Worm (Caenorhabditis elegans) whole organism, L1 larva: ENCODE data around the gene Y5F2A.4.

ENCODE experiments used
- C16A3.4 ChIP-seq: fragments of 150-350 bp; optimal IDR thresholded peaks from 2 replicates; lab custom pipeline; 2014; ENCODE audit warnings: missing biosample characterization, missing genetic modification characterization
- C34B4.2 ChIP-seq: sonication (generic microtip); optimal IDR thresholded peaks from 2 replicates; lab custom pipeline; 2017; ENCODE audit warnings: mild to moderate bottlenecking, missing genetic modification characterization, missing compliant biosample characterization
- F16B12.6 ChIP-seq: fragments of 150-350 bp; optimal IDR thresholded peaks from 2 replicates; lab custom pipeline; 2014; ENCODE audit warnings: missing biosample characterization, missing genetic modification characterization
- Y116A8C.19 ChIP-seq: sonication (generic microtip); optimal IDR thresholded peaks from 2 replicates; lab custom pipeline; 2016; ENCODE audit warnings: missing compliant biosample characterization, missing genetic modification characterization, borderline replicate concordance
- ama-1 ChIP-seq: fragments of 150-350 bp; optimal IDR thresholded peaks from 2 replicates; lab custom pipeline; 2014
- blmp-1 ChIP-seq: fragments of 150-350 bp; optimal IDR thresholded peaks from 2 replicates; lab custom pipeline; 2014; ENCODE audit warnings: missing biosample characterization, missing genetic modification characterization
- ceh-63 ChIP-seq: fragments of 200-800 bp; sonication (Bioruptor generic); optimal IDR thresholded peaks from 2 replicates; lab custom pipeline; 2018; ENCODE audit warnings: mild to moderate bottlenecking, missing genetic modification characterization, missing compliant biosample characterization
- ceh-8 ChIP-seq: fragments of 200-800 bp; sonication (Bioruptor generic); optimal IDR thresholded peaks from 2 replicates; lab custom pipeline; 2018; ENCODE audit warnings: mild to moderate bottlenecking, missing genetic modification characterization, moderate library complexity, missing compliant biosample characterization
- ceh-82 ChIP-seq, 3 experiments: fragments of 150-350 bp in 1 of 3; sonication (generic microtip) in 2 of 3; optimal IDR thresholded peaks; 2 replicates each; lab custom pipeline; 2014 to 2017; ENCODE audit warnings: missing biosample characterization in 3 of 3, missing genetic modification characterization in 3 of 3
- ceh-88 ChIP-seq: fragments of 200-800 bp; sonication (Bioruptor generic); IDR thresholded peaks from 2 replicates; pipeline ENCODE4 v1.3.6; 2022; ENCODE audit warnings: missing genetic modification characterization, missing compliant biosample characterization
- ces-1 ChIP-seq: fragments of 150-350 bp; optimal IDR thresholded peaks from 2 replicates; lab custom pipeline; 2014; ENCODE audit warnings: missing biosample characterization, missing genetic modification reagents, missing genetic modification characterization
- dpl-1 ChIP-seq, 3 experiments: fragments of 150-350 bp in 2 of 3; sonication (generic microtip) in 1 of 3; optimal IDR thresholded peaks; 2 replicates each; lab custom pipeline; 2014 to 2017; ENCODE audit warnings: missing biosample characterization in 3 of 3, missing genetic modification characterization in 3 of 3, missing genetic modification reagents in 3 of 3
- dsc-1 ChIP-seq: sonication (generic microtip); optimal IDR thresholded peaks from 2 replicates; lab custom pipeline; 2016; ENCODE audit warnings: mild to moderate bottlenecking, missing genetic modification characterization, missing compliant biosample characterization
- efl-3 ChIP-seq: fragments of 200-800 bp; sonication (Bioruptor generic); optimal IDR thresholded peaks from 2 replicates; lab custom pipeline; 2018; ENCODE audit warnings: mild to moderate bottlenecking, missing genetic modification characterization, missing compliant biosample characterization
- egl-13 ChIP-seq: sonication (generic microtip); optimal IDR thresholded peaks from 2 replicates; lab custom pipeline; 2016; ENCODE audit warnings: missing genotype, missing genetic modification reagents, missing genetic modification characterization, missing compliant biosample characterization
- elt-3 ChIP-seq, 6 experiments: fragments of 150-350 bp in 1 of 6; sonication (generic microtip); optimal IDR thresholded peaks; 2 replicates each; lab custom pipeline; 2017 to 2018; ENCODE audit warnings: missing biosample characterization in 6 of 6, missing genetic modification characterization in 6 of 6, inconsistent platforms in 1 of 6
- fkh-4 ChIP-seq: sonication (generic microtip); optimal IDR thresholded peaks from 2 replicates; lab custom pipeline; 2016; ENCODE audit warnings: missing compliant biosample characterization, missing genetic modification characterization, borderline replicate concordance
- fkh-8 ChIP-seq: sonication (generic microtip); optimal IDR thresholded peaks from 2 replicates; lab custom pipeline; 2016; ENCODE audit warnings: mild to moderate bottlenecking, missing genetic modification characterization, missing compliant biosample characterization
- fos-1 ChIP-seq: fragments of 150-350 bp; optimal IDR thresholded peaks from 2 replicates; lab custom pipeline; 2014; ENCODE audit warnings: missing biosample characterization, missing genetic modification characterization
- irx-1 ChIP-seq: sonication (generic microtip); optimal IDR thresholded peaks from 2 replicates; lab custom pipeline; 2016; ENCODE audit warnings: missing genetic modification characterization, missing compliant biosample characterization
- lin-13 ChIP-seq: fragments of 150-350 bp; optimal IDR thresholded peaks from 2 replicates; lab custom pipeline; 2014; ENCODE audit warnings: missing biosample characterization, missing genetic modification reagents, missing genetic modification characterization
- lin-15B ChIP-seq: fragments of 150-350 bp; sonication (generic microtip); optimal IDR thresholded peaks from 3 replicates; lab custom pipeline; 2014; ENCODE audit warnings: missing biosample characterization, missing genetic modification characterization
- lin-35 ChIP-seq, 2 experiments: fragments of 150-350 bp; optimal IDR thresholded peaks; 2 replicates each; lab custom pipeline; 2014; ENCODE audit warnings: missing biosample characterization in 2 of 2, missing genetic modification characterization in 2 of 2, missing genetic modification reagents in 2 of 2
- lir-3 ChIP-seq: sonication (generic microtip); optimal IDR thresholded peaks from 2 replicates; lab custom pipeline; 2016; ENCODE audit warnings: mild to moderate bottlenecking, missing genetic modification characterization, moderate library complexity, missing compliant biosample characterization; ENCODE audit not compliant: poor library complexity
- lsy-2 ChIP-seq, 2 experiments: fragments of 150-350 bp; optimal IDR thresholded peaks; 2 replicates each; lab custom pipeline; 2014; ENCODE audit warnings: missing biosample characterization in 2 of 2, missing genetic modification characterization in 2 of 2
- mdl-1 ChIP-seq, 2 experiments: fragments of 150-350 bp; optimal IDR thresholded peaks; 2 replicates each; lab custom pipeline; 2014 to 2017; ENCODE audit warnings: missing biosample characterization in 2 of 2, missing genetic modification characterization in 2 of 2, inconsistent platforms in 1 of 2
- mef-2 ChIP-seq: fragments of 150-350 bp; optimal IDR thresholded peaks from 2 replicates; lab custom pipeline; 2014; ENCODE audit warnings: missing biosample characterization, missing genetic modification characterization
- mep-1 ChIP-seq: fragments of 150-350 bp; optimal IDR thresholded peaks from 2 replicates; lab custom pipeline; 2014; ENCODE audit warnings: missing biosample characterization, missing genetic modification characterization
- nhr-20 ChIP-seq: sonication (generic microtip); optimal IDR thresholded peaks from 2 replicates; lab custom pipeline; 2016; ENCODE audit warnings: mild to moderate bottlenecking, missing genetic modification characterization, missing compliant biosample characterization
- nhr-237 ChIP-seq: fragments of 150-350 bp; optimal IDR thresholded peaks from 2 replicates; lab custom pipeline; 2014; ENCODE audit warnings: missing biosample characterization, missing genetic modification characterization
- nhr-47 ChIP-seq: sonication (generic microtip); optimal IDR thresholded peaks from 2 replicates; lab custom pipeline; 2016; ENCODE audit warnings: mild to moderate bottlenecking, missing genetic modification characterization, moderate library complexity, missing compliant biosample characterization
- nhr-71 ChIP-seq: sonication (generic microtip); optimal IDR thresholded peaks from 2 replicates; lab custom pipeline; 2016; ENCODE audit warnings: mild to moderate bottlenecking, missing genetic modification characterization, moderate library complexity, missing compliant biosample characterization
- nhr-76 ChIP-seq: sonication (generic microtip); optimal IDR thresholded peaks from 2 replicates; lab custom pipeline; 2017; ENCODE audit warnings: missing biosample characterization, missing genetic modification characterization
- nhr-77 ChIP-seq: fragments of 150-350 bp; optimal IDR thresholded peaks from 2 replicates; lab custom pipeline; 2014; ENCODE audit warnings: missing biosample characterization, missing genetic modification characterization
- nhr-84 ChIP-seq: sonication (generic microtip); optimal IDR thresholded peaks from 2 replicates; lab custom pipeline; 2017; ENCODE audit warnings: missing biosample characterization, missing genetic modification characterization
- nhr-85 ChIP-seq: sonication (generic microtip); peaks from one replicate; lab custom pipeline; 2016; ENCODE audit warnings: missing genetic modification characterization, inconsistent platforms, missing compliant biosample characterization
- nhr-90 ChIP-seq: sonication (generic microtip); optimal IDR thresholded peaks from 2 replicates; lab custom pipeline; 2016; ENCODE audit warnings: mild to moderate bottlenecking, missing genetic modification characterization, missing compliant biosample characterization; ENCODE audit not compliant: poor library complexity
- pag-3 ChIP-seq: sonication (generic microtip); optimal IDR thresholded peaks from 2 replicates; lab custom pipeline; 2017; ENCODE audit warnings: missing genetic modification characterization, mild to moderate bottlenecking, missing compliant biosample characterization, antibody characterized with exemption, borderline replicate concordance; ENCODE audit not compliant: insufficient read depth
- skn-1 ChIP-seq: fragments of 150-350 bp; optimal IDR thresholded peaks from 2 replicates; lab custom pipeline; 2014; ENCODE audit warnings: missing biosample characterization, missing genetic modification characterization
- snpc-4 ChIP-seq: fragments of 150-350 bp; optimal IDR thresholded peaks from 2 replicates; lab custom pipeline; 2014; ENCODE audit warnings: missing biosample characterization, missing genetic modification characterization
- sox-4 ChIP-seq: sonication (generic microtip); optimal IDR thresholded peaks from 2 replicates; lab custom pipeline; 2016; ENCODE audit warnings: missing genetic modification characterization, missing compliant biosample characterization
- sup-37 ChIP-seq: fragments of 200-800 bp; sonication (Bioruptor generic); optimal IDR thresholded peaks from 2 replicates; lab custom pipeline; 2018; ENCODE audit warnings: mild to moderate bottlenecking, missing genetic modification characterization, missing compliant biosample characterization
- swsn-7 ChIP-seq: sonication (generic microtip); optimal IDR thresholded peaks from 2 replicates; lab custom pipeline; 2016; ENCODE audit warnings: missing genetic modification characterization, missing compliant biosample characterization
- tbx-2 ChIP-seq: sonication (generic microtip); optimal IDR thresholded peaks from 2 replicates; lab custom pipeline; 2016; ENCODE audit warnings: missing genetic modification characterization, missing compliant biosample characterization
- tlp-1 ChIP-seq: fragments of 150-350 bp; optimal IDR thresholded peaks from 2 replicates; lab custom pipeline; 2014; ENCODE audit warnings: missing biosample characterization, missing genetic modification characterization
- unc-130 ChIP-seq: fragments of 150-350 bp; optimal IDR thresholded peaks from 2 replicates; lab custom pipeline; 2017; ENCODE audit warnings: missing biosample characterization, missing genetic modification characterization, inconsistent platforms
- unc-30 ChIP-seq: sonication (generic microtip); optimal IDR thresholded peaks from 2 replicates; lab custom pipeline; 2017; ENCODE audit warnings: missing biosample characterization, missing genetic modification characterization
- unc-86 ChIP-seq: sonication (generic microtip); optimal IDR thresholded peaks from 2 replicates; lab custom pipeline; 2016; ENCODE audit warnings: missing genetic modification characterization, missing compliant biosample characterization
- unc-98 ChIP-seq: fragments of 200-800 bp; sonication (Bioruptor generic); IDR thresholded peaks from 2 replicates; pipeline ENCODE4 v1.3.6; 2022; ENCODE audit warnings: missing genetic modification characterization, missing compliant biosample characterization
- vab-15 ChIP-seq: sonication (generic microtip); optimal IDR thresholded peaks from 2 replicates; lab custom pipeline; 2017; ENCODE audit warnings: missing genotype, mild to moderate bottlenecking, missing genetic modification characterization, missing compliant biosample characterization
- xbp-1 ChIP-seq: sonication (generic microtip); optimal IDR thresholded peaks from 2 replicates; lab custom pipeline; 2016; ENCODE audit warnings: missing genetic modification characterization, missing compliant biosample characterization
- ztf-11 ChIP-seq, 2 experiments: sonication (generic microtip); optimal IDR thresholded peaks; 2 replicates each; lab custom pipeline; 2016 to 2017; ENCODE audit warnings: missing genetic modification characterization in 2 of 2, missing biosample characterization in 1 of 2, missing compliant biosample characterization in 1 of 2
- ztf-4 ChIP-seq: fragments of 150-350 bp; optimal IDR thresholded peaks from 2 replicates; lab custom pipeline; 2014; ENCODE audit warnings: missing biosample characterization, missing genetic modification characterization

The Y5F2A.4 gene

DNA sequence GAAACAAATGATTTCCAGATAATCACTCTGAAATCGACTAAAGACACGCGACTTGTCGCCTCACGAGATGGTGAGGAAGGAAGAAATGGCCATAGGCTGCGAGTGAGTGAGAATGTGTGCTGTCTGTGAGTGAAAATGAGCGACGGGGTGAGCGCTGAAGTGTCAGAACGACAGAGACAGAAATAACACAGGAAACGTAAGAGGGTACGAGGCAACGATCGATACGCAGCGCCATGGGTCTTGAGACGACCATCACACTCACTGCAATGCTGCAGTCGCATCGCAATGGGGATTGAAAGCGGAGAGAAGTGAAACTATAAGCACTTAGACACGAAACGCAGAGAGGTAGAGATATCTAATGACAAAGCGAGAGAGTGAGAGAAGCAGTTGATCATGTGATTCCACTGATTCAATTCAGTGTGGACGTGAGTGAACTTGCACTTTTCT lies 4.4 kb upstream of the Y5F2A.4 start:
- TF ChIP-seq unc-30 (tag; lab: Kevin White, UChicago) (no peak), nhr-76 (no peak), nhr-71 (tag; lab: Kevin White, UChicago) (peak; percentile 99), ceh-63 (GFP tag; lab: Kevin White, UChicago) (no peak), lir-3 (peak; percentile 89), ztf-11 (tag; optimal IDR thresholded peaks at IDR 0.05; lab: Kevin White, UChicago) (peak in 1 of 2 experiments; percentile 77), ceh-88 (GFP tag; lab: Robert Waterston, UW) (0 out of 2 replicates have a peak, but pooled peaks have one; percentile 52), tlp-1 (no peak), nhr-90 (tag; lab: Kevin White, UChicago) (peak; percentile 90), pag-3 (tag; lab: Kevin White, UChicago) (no peak), swsn-7 (peak; percentile 96), unc-130 (tag; lab: Kevin White, UChicago) (peak; percentile 93), lin-35 (GFP tag; optimal IDR thresholded peaks at IDR 0.05; lab: Kevin White, UChicago) (peak; percentile 85 to 87), fkh-8 (tag; lab: Kevin White, UChicago) (peak; percentile 97), lin-15B (tag; lab: Kevin White, UChicago) (no peak), fos-1 (tag; lab: Kevin White, UChicago) (peak; percentile 91), ceh-8 (GFP tag; lab: Kevin White, UChicago) (peak; percentile 89), nhr-84 (tag; lab: Kevin White, UChicago) (no peak), ces-1 (GFP tag; lab: Kevin White, UChicago) (no peak), efl-3 (GFP tag; lab: Kevin White, UChicago) (no peak), nhr-47 (peak; percentile 96), F16B12.6 (tag; lab: Kevin White, UChicago) (peak; percentile 34), xbp-1 (tag; lab: Kevin White, UChicago) (peak; percentile 94), mep-1 (tag; lab: Kevin White, UChicago) (peak; percentile 96), dpl-1 (GFP tag; optimal IDR thresholded peaks at IDR 0.05; lab: Kevin White, UChicago) (peak; percentile 69 to 75 (median 73)), elt-3 (tag; optimal IDR thresholded peaks at IDR 0.05; lab: Kevin White, UChicago) (peak in 4 of 6 experiments; percentile 28 to 90 (median 75)), dsc-1 (peak; percentile 93), sox-4 (tag; lab: Kevin White, UChicago) (peak; percentile 65), C16A3.4 (tag; lab: Kevin White, UChicago) (peak; percentile 91), nhr-237 (tag; lab: Kevin White, UChicago) (peak; percentile 91), lin-13 (GFP tag; lab: Kevin White, UChicago) (peak; percentile 93), snpc-4 (peak; percentile 71), irx-1 (tag; lab: Kevin White, UChicago) (peak; percentile 87), mef-2 (tag; lab: Kevin White, UChicago) (peak; percentile 84), unc-98 (GFP tag; lab: Robert Waterston, UW) (no peak; the same call in 1 of the 2 replicates), ama-1 (peak; percentile 73), unc-86 (peak; percentile 92), blmp-1 (tag; lab: Kevin White, UChicago) (peak; percentile 86), tbx-2 (tag; lab: Kevin White, UChicago) (peak; percentile 97), C34B4.2 (tag; lab: Kevin White, UChicago) (peak; percentile 45), skn-1 (peak; percentile 73), ceh-82 (tag; optimal IDR thresholded peaks at IDR 0.05; lab: Kevin White, UChicago) (peak; percentile 80 to 92 (median 90)), fkh-4 (tag; lab: Kevin White, UChicago) (peak; percentile 57), nhr-77 (tag; lab: Kevin White, UChicago) (peak; percentile 95), Y116A8C.19 (no peak), lsy-2 (tag; optimal IDR thresholded peaks at IDR 0.05; lab: Kevin White, UChicago) (peak; percentile 91 to 94), nhr-20 (tag; lab: Kevin White, UChicago) (peak; percentile 96), sup-37 (GFP tag; lab: Kevin White, UChicago) (peak; percentile 42), vab-15 (peak; percentile 63), ztf-4 (tag; lab: Kevin White, UChicago) (peak; percentile 95), egl-13 (peak; percentile 91), nhr-85 (peak; percentile 98), mdl-1 (tag; optimal IDR thresholded peaks at IDR 0.05; lab: Kevin White, UChicago) (peak in 1 of 2 experiments; percentile 95)
